Fruit fly (Drosophila melanogaster): ENCODE data around the gene MagR.

MagR gene

dm6 chrX:15697581-15698208, 36.4 kb upstream of the MagR start (continued):
- peak; percentile 97 for TF ChIP-seq zfh1 (GFP tag; IDR thresholded peaks at IDR 0.05)
- TF ChIP-seq CG5245 (GFP tag; optimal IDR thresholded peaks at IDR 0.05) = peak; percentile 79
- peak; percentile 83 for TF ChIP-seq nerfin-1 (tag; optimal IDR thresholded peaks at IDR 0.05)
- peak; percentile 71 for TF ChIP-seq dati (GFP tag; IDR thresholded peaks at IDR 0.05)
- peak; percentile 72 for TF ChIP-seq Dip3 (GFP tag; optimal IDR thresholded peaks at IDR 0.05)
- TF ChIP-seq gcm (GFP tag; optimal IDR thresholded peaks at IDR 0.05) = peak; percentile 85
- TF ChIP-seq CG1792 (GFP tag; optimal IDR thresholded peaks at IDR 0.05) = peak; percentile 25
- TF ChIP-seq Nf-YA (GFP tag; IDR thresholded peaks at IDR 0.05) = peak; percentile 81
- peak; percentile 87 for TF ChIP-seq CG10654 (GFP tag; optimal IDR thresholded peaks at IDR 0.05)
- peak; percentile 89 for TF ChIP-seq CG10979 (tag; optimal IDR thresholded peaks at IDR 0.05)
- TF ChIP-seq pum (GFP tag; optimal IDR thresholded peaks at IDR 0.05) = peak; percentile 40
- peak; percentile 85 for TF ChIP-seq otp (GFP tag; IDR thresholded peaks at IDR 0.05)
- no peak for TF ChIP-seq NC2β (GFP tag; optimal IDR thresholded peaks at IDR 0.05)
- TF ChIP-seq ERR (GFP tag; optimal IDR thresholded peaks at IDR 0.05) = peak; percentile 21
- no peak for TF ChIP-seq Atf3 (GFP tag; optimal IDR thresholded peaks at IDR 0.05)
- TF ChIP-seq CG13287 (GFP tag; IDR thresholded peaks at IDR 0.05; ENCODE audit: partially characterized antibody) = peak; percentile 59
- TF ChIP-seq D19A (tag; optimal IDR thresholded peaks at IDR 0.05) = peak; percentile 82
- no peak for TF ChIP-seq CG8089 (GFP tag; optimal IDR thresholded peaks at IDR 0.05)
- TF ChIP-seq cg (GFP tag; optimal IDR thresholded peaks at IDR 0.05) = no peak
- peak; percentile 85 for TF ChIP-seq MTF-1 (GFP tag; optimal IDR thresholded peaks at IDR 0.05; ENCODE audit: borderline replicate concordance)
- peak; percentile 91 for TF ChIP-seq B-H1 (GFP tag; IDR thresholded peaks at IDR 0.05)
- TF ChIP-seq seq (GFP tag; IDR thresholded peaks at IDR 0.05) = peak; percentile 88
- no peak for TF ChIP-seq eve (GFP tag; optimal IDR thresholded peaks at IDR 0.05)
- peak; percentile 68 for TF ChIP-seq Jarid2 (GFP tag; optimal IDR thresholded peaks at IDR 0.05)
- peak; percentile 75 for TF ChIP-seq CG17612 (GFP tag; IDR thresholded peaks at IDR 0.05)
- peak; percentile 86 for TF ChIP-seq lilli (GFP tag; optimal IDR thresholded peaks at IDR 0.05)
- TF ChIP-seq tgo (GFP tag; IDR thresholded peaks at IDR 0.05) = peak; percentile 94
- TF ChIP-seq dimm (GFP tag; IDR thresholded peaks at IDR 0.05) = peak; percentile 85
- no peak for TF ChIP-seq Atf-2 (GFP tag; optimal IDR thresholded peaks at IDR 0.05)
- peak; percentile 45 for TF ChIP-seq HLH54F (GFP tag; optimal IDR thresholded peaks at IDR 0.05)
- no peak for TF ChIP-seq p53 (GFP tag; optimal IDR thresholded peaks at IDR 0.05)
- TF ChIP-seq CG16813 (GFP tag; IDR thresholded peaks at IDR 0.05; ENCODE audit: partially characterized antibody) = no peak
- TF ChIP-seq chm (GFP tag; IDR thresholded peaks at IDR 0.05) = peak; percentile 92
- TF ChIP-seq Dek (tag; optimal IDR thresholded peaks at IDR 0.05) = peak; percentile 93
- TF ChIP-seq CG9609 (GFP tag; optimal IDR thresholded peaks at IDR 0.05) = no peak
- TF ChIP-seq sim (GFP tag; IDR thresholded peaks at IDR 0.05) = peak; percentile 82
- TF ChIP-seq CG12155 (GFP tag; optimal IDR thresholded peaks at IDR 0.05) = peak; percentile 90
- TF ChIP-seq h (optimal IDR thresholded peaks at IDR 0.05) = no peak
- TF ChIP-seq CrebB (tag; optimal IDR thresholded peaks at IDR 0.05) = peak; percentile 78
- TF ChIP-seq CG10274 (GFP tag; optimal IDR thresholded peaks at IDR 0.05) = peak; percentile 74
- TF ChIP-seq CG31365 (tag; optimal IDR thresholded peaks at IDR 0.05) = peak; percentile 70
- TF ChIP-seq Gug (GFP tag; IDR thresholded peaks at IDR 0.05) = peak; percentile 90
- peak; percentile 51 for TF ChIP-seq Hey (tag; optimal IDR thresholded peaks at IDR 0.05)
- TF ChIP-seq nerfin-2 (GFP tag; IDR thresholded peaks at IDR 0.05; ENCODE audit: partially characterized antibody) = no peak
- TF ChIP-seq CG15073 (GFP tag; optimal IDR thresholded peaks at IDR 0.05) = peak; percentile 43
- TF ChIP-seq BtbVII (GFP tag; optimal IDR thresholded peaks at IDR 0.05) = peak; percentile 94
- TF ChIP-seq ssp (GFP tag; IDR thresholded peaks at IDR 0.05) = peak; percentile 84
- TF ChIP-seq salm (tag; optimal IDR thresholded peaks at IDR 0.05) = peak; percentile 79
- TF ChIP-seq CG12744 (GFP tag; optimal IDR thresholded peaks at IDR 0.05) = no peak
- peak; percentile 89 for TF ChIP-seq croc (GFP tag; conservative IDR thresholded peaks at IDR 0.05)
- TF ChIP-seq trh (GFP tag; optimal IDR thresholded peaks at IDR 0.05) = peak; percentile 89
- peak; percentile 94 for TF ChIP-seq stc (GFP tag; IDR thresholded peaks at IDR 0.05)

Data from whole organism, embryonic.